Worm (Caenorhabditis elegans) whole organism, L1 larva: ENCODE results near the gene T19H12.3.

Experiments used
- aha-1 ChIP-seq: fragments of 150-350 bp; optimal IDR thresholded peaks from 2 replicates; lab custom pipeline; 2014; ENCODE audit warnings: missing biosample characterization, missing genetic modification characterization
- ama-1 ChIP-seq: fragments of 150-350 bp; optimal IDR thresholded peaks from 2 replicates; lab custom pipeline; 2014
- elt-3 ChIP-seq, 6 experiments: fragments of 150-350 bp in 1 of 6; sonication (generic microtip); optimal IDR thresholded peaks; 2 replicates each; lab custom pipeline; 2017 to 2018; ENCODE audit warnings: missing biosample characterization in 6 of 6, missing genetic modification characterization in 6 of 6, inconsistent platforms in 1 of 6
- lin-13 ChIP-seq: fragments of 150-350 bp; optimal IDR thresholded peaks from 2 replicates; lab custom pipeline; 2014; ENCODE audit warnings: missing biosample characterization, missing genetic modification reagents, missing genetic modification characterization
- lin-15B ChIP-seq: fragments of 150-350 bp; sonication (generic microtip); optimal IDR thresholded peaks from 3 replicates; lab custom pipeline; 2014; ENCODE audit warnings: missing biosample characterization, missing genetic modification characterization
- lsy-2 ChIP-seq, 2 experiments: fragments of 150-350 bp; optimal IDR thresholded peaks; 2 replicates each; lab custom pipeline; 2014; ENCODE audit warnings: missing biosample characterization in 2 of 2, missing genetic modification characterization in 2 of 2
- nhr-237 ChIP-seq: fragments of 150-350 bp; optimal IDR thresholded peaks from 2 replicates; lab custom pipeline; 2014; ENCODE audit warnings: missing biosample characterization, missing genetic modification characterization
- nhr-28 ChIP-seq: fragments of 150-350 bp; optimal IDR thresholded peaks from 2 replicates; lab custom pipeline; 2014; ENCODE audit warnings: missing biosample characterization, missing genetic modification characterization
- pqm-1 ChIP-seq: sonication (generic microtip); optimal IDR thresholded peaks from 3 replicates; lab custom pipeline; 2017; ENCODE audit warnings: missing biosample characterization, missing genetic modification characterization
- sox-4 ChIP-seq: sonication (generic microtip); optimal IDR thresholded peaks from 2 replicates; lab custom pipeline; 2016; ENCODE audit warnings: missing genetic modification characterization, missing compliant biosample characterization
- ztf-4 ChIP-seq: fragments of 150-350 bp; optimal IDR thresholded peaks from 2 replicates; lab custom pipeline; 2014; ENCODE audit warnings: missing biosample characterization, missing genetic modification characterization

DNA sequence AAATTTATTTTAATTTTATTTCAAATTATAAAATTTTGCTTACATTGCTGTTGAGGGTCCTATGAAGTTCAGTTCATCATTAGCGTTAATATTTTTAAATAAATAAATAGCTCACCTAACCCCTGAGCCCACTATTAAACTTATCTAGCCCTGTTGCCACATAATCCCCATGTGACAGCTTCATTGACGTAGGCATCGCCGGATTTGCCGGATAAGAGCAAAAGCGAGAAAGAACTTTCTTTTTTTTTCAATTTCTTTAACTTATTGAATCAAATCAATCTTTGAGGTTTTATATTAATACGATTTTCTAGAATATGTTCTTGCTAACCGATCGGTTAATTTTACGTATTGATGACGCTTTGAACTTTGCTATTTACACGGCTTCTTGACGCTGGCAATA lies 33.5 kb upstream of the T19H12.3 start:
- TF ChIP-seq aha-1 (no peak), elt-3 (tag; optimal IDR thresholded peaks at IDR 0.05; lab: Kevin White, UChicago) (no peak), pqm-1 (tag; lab: Kevin White, UChicago) (no peak), nhr-28 (no peak), lin-15B (tag; lab: Kevin White, UChicago) (no peak), sox-4 (tag; lab: Kevin White, UChicago) (no peak), nhr-237 (tag; lab: Kevin White, UChicago) (no peak), lsy-2 (tag; optimal IDR thresholded peaks at IDR 0.05; lab: Kevin White, UChicago) (no peak), ztf-4 (no peak), ama-1 (lab: Kevin White, UChicago) (no peak), lin-13 (no peak)
